Fruit fly (Drosophila melanogaster) whole organism, prepupa: ENCODE results near the gene CG14971.

ENCODE experiments used
- Blimp-1 ChIP-seq: fragments of 200-800 bp; sonication (Bioruptor generic); optimal IDR thresholded peaks from 3 replicates; lab custom pipeline; 2017; ENCODE audit warnings: missing biosample characterization, missing genetic modification characterization, mild to moderate bottlenecking, moderate library complexity, missing genetic modification reagents
- CG10631 ChIP-seq: fragments of 200-800 bp; sonication (Bioruptor generic); optimal IDR thresholded peaks from 2 replicates; lab custom pipeline; 2016; ENCODE audit warnings: missing biosample characterization, missing genetic modification characterization
- CG10669 ChIP-seq: fragments of 200-800 bp; sonication (Bioruptor generic); optimal IDR thresholded peaks from 3 replicates; lab custom pipeline; 2018; ENCODE audit warnings: missing biosample characterization, mild to moderate bottlenecking, missing genetic modification characterization, moderate library complexity
- CG11294 ChIP-seq: fragments of 200-800 bp; sonication (Bioruptor generic); IDR thresholded peaks from 2 replicates; pipeline ENCODE4 v1.3.6; 2022; ENCODE audit warnings: missing biosample characterization, missing genetic modification characterization
- CG11902 ChIP-seq: fragments of 200-800 bp; sonication (Bioruptor generic); optimal IDR thresholded peaks from 3 replicates; lab custom pipeline; 2016; ENCODE audit warnings: missing biosample characterization, missing genetic modification characterization
- CG15336 ChIP-seq: fragments of 200-800 bp; sonication (Bioruptor generic); IDR thresholded peaks from 2 replicates; pipeline ENCODE4 v1.3.6; 2022; ENCODE audit warnings: missing biosample characterization, missing genetic modification characterization
- CG1621 ChIP-seq: fragments of 200-800 bp; sonication (Bioruptor generic); optimal IDR thresholded peaks from 3 replicates; lab custom pipeline; 2018; ENCODE audit warnings: missing biosample characterization, mild to moderate bottlenecking, missing genetic modification characterization
- CG3032 ChIP-seq: fragments of 200-800 bp; optimal IDR thresholded peaks from 2 replicates; lab custom pipeline; 2019; ENCODE audit warnings: missing biosample characterization, mild to moderate bottlenecking, missing genetic modification characterization, moderate library complexity
- CG31627 ChIP-seq: fragments of 200-800 bp; sonication (Bioruptor generic); optimal IDR thresholded peaks from 3 replicates; lab custom pipeline; 2016; ENCODE audit warnings: missing biosample characterization, missing genetic modification characterization
- CG3919 ChIP-seq: fragments of 200-800 bp; sonication (Bioruptor generic); optimal IDR thresholded peaks from 3 replicates; lab custom pipeline; 2016; ENCODE audit warnings: missing biosample characterization, missing genetic modification characterization
- CG4318 ChIP-seq: fragments of 200-800 bp; sonication (Bioruptor generic); optimal IDR thresholded peaks from 3 replicates; lab custom pipeline; 2017; ENCODE audit warnings: missing biosample characterization, mild to moderate bottlenecking, missing genetic modification characterization
- CG6163 ChIP-seq: fragments of 200-800 bp; sonication (Bioruptor generic); IDR thresholded peaks from 3 replicates; pipeline ENCODE4 v1.3.6; 2022; ENCODE audit warnings: missing biosample characterization, missing genetic modification characterization
- CG6276 ChIP-seq: fragments of 200-800 bp; sonication (Bioruptor generic); optimal IDR thresholded peaks from 2 replicates; lab custom pipeline; 2017; ENCODE audit warnings: missing biosample characterization, mild to moderate bottlenecking, missing genetic modification characterization
- CG6792 ChIP-seq: fragments of 200-800 bp; sonication (Bioruptor generic); optimal IDR thresholded peaks from 3 replicates; lab custom pipeline; 2016; ENCODE audit warnings: missing biosample characterization, missing genetic modification characterization
- CG6808 ChIP-seq: fragments of 200-800 bp; sonication (Bioruptor generic); optimal IDR thresholded peaks from 3 replicates; lab custom pipeline; 2017; ENCODE audit warnings: missing biosample characterization, missing genetic modification characterization, mild to moderate bottlenecking, moderate library complexity, missing genetic modification reagents
- CG6854 ChIP-seq: fragments of 200-800 bp; sonication (Bioruptor generic); optimal IDR thresholded peaks from 2 replicates; lab custom pipeline; 2017; ENCODE audit warnings: missing biosample characterization, mild to moderate bottlenecking, missing genetic modification characterization
- CG7368 ChIP-seq: fragments of 200-800 bp; sonication (Bioruptor generic); optimal IDR thresholded peaks from 3 replicates; lab custom pipeline; 2016; ENCODE audit warnings: missing biosample characterization, missing genetic modification characterization
- CG8319 ChIP-seq: fragments of 200-800 bp; sonication (Bioruptor generic); optimal IDR thresholded peaks from 3 replicates; lab custom pipeline; 2016; ENCODE audit warnings: missing biosample characterization, missing genetic modification characterization
- CG8632 ChIP-seq: fragments of 200-800 bp; sonication (Bioruptor generic); optimal IDR thresholded peaks from 3 replicates; lab custom pipeline; 2016; ENCODE audit warnings: missing biosample characterization, missing genetic modification characterization
- CG9139 ChIP-seq: fragments of 200-800 bp; sonication (Bioruptor generic); optimal IDR thresholded peaks from 3 replicates; lab custom pipeline; 2017; ENCODE audit warnings: missing biosample characterization, mild to moderate bottlenecking, missing genetic modification characterization
- Eip75B ChIP-seq: fragments of 200-800 bp; sonication (Bioruptor generic); optimal IDR thresholded peaks from 3 replicates; lab custom pipeline; 2016; ENCODE audit warnings: missing biosample characterization, missing genetic modification characterization
- Ets21C ChIP-seq: fragments of 200-800 bp; sonication (Bioruptor generic); optimal IDR thresholded peaks from 3 replicates; lab custom pipeline; 2016; ENCODE audit warnings: missing biosample characterization, missing genetic modification characterization
- Ets96B ChIP-seq: fragments of 200-800 bp; optimal IDR thresholded peaks from 2 replicates; lab custom pipeline; 2019; ENCODE audit warnings: missing biosample characterization, mild to moderate bottlenecking, missing genetic modification characterization, moderate library complexity
- Gug ChIP-seq: fragments of 200-800 bp; sonication (Bioruptor generic); IDR thresholded peaks from 2 replicates; pipeline ENCODE4 v1.3.6; 2022; ENCODE audit warnings: missing biosample characterization, missing genetic modification characterization
- Hr38 ChIP-seq: sonication (Bioruptor generic); optimal IDR thresholded peaks from 2 replicates; lab custom pipeline; 2016; ENCODE audit warnings: missing biosample characterization, missing genetic modification characterization
- Lpt ChIP-seq: fragments of 200-800 bp; sonication (Bioruptor generic); optimal IDR thresholded peaks from 3 replicates; lab custom pipeline; 2016; ENCODE audit warnings: missing biosample characterization, missing genetic modification characterization
- Met ChIP-seq: fragments of 200-800 bp; sonication (Bioruptor generic); optimal IDR thresholded peaks from 3 replicates; lab custom pipeline; 2016; ENCODE audit warnings: missing biosample characterization, missing genetic modification characterization
- OdsH ChIP-seq: fragments of 200-800 bp; sonication (Bioruptor generic); optimal IDR thresholded peaks from 3 replicates; lab custom pipeline; 2016; ENCODE audit warnings: missing biosample characterization, missing genetic modification characterization
- Smox ChIP-seq: fragments of 200-800 bp; sonication (Bioruptor generic); optimal IDR thresholded peaks from 3 replicates; lab custom pipeline; 2016; ENCODE audit warnings: missing biosample characterization, missing genetic modification characterization
- Sox102F ChIP-seq: fragments of 200-800 bp; sonication (Bioruptor generic); optimal IDR thresholded peaks from 2 replicates; lab custom pipeline; 2016; ENCODE audit warnings: missing biosample characterization, mild to moderate bottlenecking, missing genetic modification characterization
- achi ChIP-seq: fragments of 200-800 bp; sonication (Bioruptor generic); optimal IDR thresholded peaks from 3 replicates; lab custom pipeline; 2016; ENCODE audit warnings: missing biosample characterization, missing genetic modification characterization
- acj6 ChIP-seq: fragments of 200-800 bp; sonication (Bioruptor generic); optimal IDR thresholded peaks from 3 replicates; lab custom pipeline; 2016; ENCODE audit warnings: missing biosample characterization, missing genetic modification characterization
- cyc ChIP-seq: fragments of 200-800 bp; sonication (Bioruptor generic); optimal IDR thresholded peaks from 3 replicates; lab custom pipeline; 2016; ENCODE audit warnings: missing biosample characterization, missing genetic modification characterization
- dac ChIP-seq: fragments of 200-800 bp; sonication (Bioruptor generic); optimal IDR thresholded peaks from 2 replicates; lab custom pipeline; 2017; ENCODE audit warnings: missing biosample characterization, mild to moderate bottlenecking, missing genetic modification characterization
- dsx ChIP-seq: fragments of 200-800 bp; optimal IDR thresholded peaks from 3 replicates; lab custom pipeline; 2019; ENCODE audit warnings: missing biosample characterization, mild to moderate bottlenecking, missing genetic modification characterization, moderate library complexity; ENCODE audit not compliant: poor library complexity, severe bottlenecking
- eg ChIP-seq: fragments of 200-800 bp; sonication (Bioruptor generic); IDR thresholded peaks from 3 replicates; pipeline ENCODE4 v1.3.6; 2022; ENCODE audit warnings: missing biosample characterization, missing genetic modification characterization
- esn ChIP-seq: fragments of 200-800 bp; sonication (Bioruptor generic); optimal IDR thresholded peaks from 2 replicates; lab custom pipeline; 2016; ENCODE audit warnings: missing biosample characterization, mild to moderate bottlenecking, missing genetic modification characterization, moderate library complexity
- fd85E ChIP-seq: fragments of 200-800 bp; sonication (Bioruptor generic); optimal IDR thresholded peaks from 3 replicates; lab custom pipeline; 2016; ENCODE audit warnings: missing biosample characterization, missing genetic modification characterization
- fkh ChIP-seq: fragments of 200-800 bp; sonication (Bioruptor generic); optimal IDR thresholded peaks from 3 replicates; lab custom pipeline; 2017; ENCODE audit warnings: missing biosample characterization, mild to moderate bottlenecking, missing genetic modification characterization, moderate library complexity
- lz ChIP-seq: fragments of 200-800 bp; sonication (Bioruptor generic); optimal IDR thresholded peaks from 3 replicates; lab custom pipeline; 2016; ENCODE audit warnings: missing biosample characterization, missing genetic modification characterization
- net ChIP-seq: fragments of 200-800 bp; sonication (Bioruptor generic); optimal IDR thresholded peaks from 3 replicates; lab custom pipeline; 2016; ENCODE audit warnings: missing biosample characterization, missing genetic modification characterization
- pdm3 ChIP-seq: fragments of 200-800 bp; sonication (Bioruptor generic); optimal IDR thresholded peaks from 3 replicates; lab custom pipeline; 2016; ENCODE audit warnings: missing biosample characterization, missing genetic modification characterization
- spab ChIP-seq: fragments of 200-800 bp; sonication (Bioruptor generic); optimal IDR thresholded peaks from 2 replicates; lab custom pipeline; 2017; ENCODE audit warnings: missing biosample characterization, mild to moderate bottlenecking, missing genetic modification characterization, missing genetic modification reagents
- ss ChIP-seq, 2 experiments: fragments of 200-800 bp; sonication (Bioruptor generic); optimal IDR thresholded peaks; 2 replicates in 1 of 2; 3 replicates in 1 of 2; lab custom pipeline; 2017 to 2018; ENCODE audit warnings: mild to moderate bottlenecking in 2 of 2, missing biosample characterization in 2 of 2, missing genetic modification characterization in 2 of 2, moderate library complexity in 1 of 2
- svp ChIP-seq: fragments of 200-800 bp; sonication (Bioruptor generic); peaks from one replicate; lab custom pipeline; 2016; ENCODE audit warnings: missing biosample characterization, missing genetic modification characterization
- topi ChIP-seq: fragments of 200-800 bp; sonication (Bioruptor generic); optimal IDR thresholded peaks from 3 replicates; lab custom pipeline; 2016; ENCODE audit warnings: missing biosample characterization, missing genetic modification characterization
- vri ChIP-seq: fragments of 200-800 bp; sonication (Bioruptor generic); optimal IDR thresholded peaks from 3 replicates; lab custom pipeline; 2016; ENCODE audit warnings: missing biosample characterization, mild to moderate bottlenecking, missing genetic modification characterization

The CG14971 gene

DNA sequence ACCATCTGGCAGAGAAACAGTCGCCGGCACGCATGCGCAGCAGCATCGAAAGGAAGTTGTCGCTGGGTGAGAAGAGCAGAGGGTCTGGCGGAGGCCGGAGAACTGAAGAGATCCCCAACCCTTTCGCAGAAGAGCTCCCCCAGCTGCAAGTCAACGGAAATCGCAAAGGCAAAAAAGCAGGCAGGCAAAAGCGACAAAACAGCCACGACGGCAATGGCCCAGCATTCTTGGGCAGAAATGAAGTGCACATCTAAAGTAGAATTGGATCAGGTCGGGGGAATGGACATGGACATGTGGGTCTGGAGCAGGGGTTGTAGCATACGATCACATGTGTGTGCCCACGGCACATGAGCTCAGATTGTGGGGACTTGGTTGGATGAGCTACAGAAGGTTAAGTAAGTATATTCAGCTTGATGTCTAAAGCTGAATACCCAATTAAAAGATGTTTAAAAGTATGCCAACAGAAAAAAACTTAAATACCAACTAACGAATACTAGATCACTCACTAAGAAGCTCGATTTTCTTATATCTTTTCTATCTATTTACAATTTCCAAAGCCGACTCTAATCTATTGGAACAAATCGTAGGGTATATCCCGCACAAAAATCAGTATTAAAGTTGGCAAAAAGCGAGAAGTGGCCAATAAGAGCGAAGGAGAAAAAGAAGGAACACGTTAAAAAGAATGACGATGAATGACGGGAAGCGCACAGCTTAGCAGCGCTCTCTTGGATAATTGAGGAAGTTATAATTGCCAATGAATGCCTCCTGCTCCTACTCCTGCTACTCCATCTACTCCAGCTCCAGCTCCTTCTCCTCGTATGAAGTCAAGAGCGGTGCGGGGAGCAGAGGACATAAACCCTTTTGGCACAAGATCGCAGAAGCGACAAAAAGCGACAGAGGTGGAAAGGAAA, 29.1 kb downstream of the CG14971 start (continued):
- TF ChIP-seq CG9139: peak; percentile 26
- TF ChIP-seq dsx (GFP tag; lab: Kevin White, UChicago): peak; percentile 71
- peak; percentile 42; the same call in 2 of the 3 replicates for TF ChIP-seq CG6163 (GFP tag; lab: Robert Waterston, UW)
- TF ChIP-seq CG31627: peak; percentile 12
- TF ChIP-seq CG1621 (tag; lab: Kevin White, UChicago): peak; percentile 36
- TF ChIP-seq pdm3 (GFP tag; lab: Kevin White, UChicago): peak; percentile 35
- peak; percentile 53 for TF ChIP-seq svp (GFP tag; lab: Kevin White, UChicago)
- peak; percentile 4 for TF ChIP-seq vri
- TF ChIP-seq CG4318: no peak
- peak; percentile 58 for TF ChIP-seq CG10631 (GFP tag; lab: Kevin White, UChicago)
- peak; percentile 24 for TF ChIP-seq net (GFP tag; lab: Kevin White, UChicago)
- no peak for TF ChIP-seq CG11294 (GFP tag; lab: Robert Waterston, UW)
- peak; percentile 61 for TF ChIP-seq CG3919 (GFP tag; lab: Kevin White, UChicago)
- TF ChIP-seq CG3032 (tag; lab: Kevin White, UChicago): peak; percentile 78
- peak; percentile 18 for TF ChIP-seq CG7368 (GFP tag; lab: Kevin White, UChicago)

DNA sequence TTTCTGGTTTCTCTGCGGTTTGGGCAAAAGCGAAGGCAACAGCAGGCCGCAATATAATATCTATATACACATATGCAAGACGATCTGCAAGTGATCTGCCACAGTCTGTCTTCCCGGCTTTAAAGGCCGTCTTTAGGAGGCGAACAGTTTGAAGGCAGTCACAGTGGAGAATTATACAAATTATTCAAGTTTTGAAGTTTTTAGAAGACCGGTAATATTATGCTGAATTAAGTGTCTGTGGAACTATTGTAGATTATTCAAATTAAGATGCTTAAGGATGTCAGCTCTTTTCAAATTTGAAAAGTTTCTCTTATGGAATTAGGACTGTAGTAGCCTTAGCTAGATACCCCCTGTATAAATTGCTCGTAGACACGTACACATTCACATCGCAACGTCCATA, 31.0 kb downstream of the CG14971 start:
- no peak for TF ChIP-seq esn
- no peak for TF ChIP-seq spab
- no peak for TF ChIP-seq fd85E (GFP tag; lab: Kevin White, UChicago)
- TF ChIP-seq dac: peak; percentile 14
- peak; percentile 2 for TF ChIP-seq pdm3 (GFP tag; lab: Kevin White, UChicago)
- TF ChIP-seq net (GFP tag; lab: Kevin White, UChicago): no peak
- no peak for TF ChIP-seq CG9139
- no peak for TF ChIP-seq Eip75B
- TF ChIP-seq fkh (GFP tag; lab: Kevin White, UChicago): no peak
- TF ChIP-seq CG1621 (tag; lab: Kevin White, UChicago): no peak
- TF ChIP-seq lz: no peak
- peak; percentile 28 for TF ChIP-seq CG15336 (GFP tag; lab: Robert Waterston, UW)
- no peak for TF ChIP-seq Hr38
- TF ChIP-seq CG6276 (GFP tag; lab: Kevin White, UChicago): peak; percentile 20
- no peak for TF ChIP-seq Lpt (GFP tag; lab: Kevin White, UChicago)
- no peak for TF ChIP-seq CG4318
- no peak for TF ChIP-seq Blimp-1 (GFP tag; lab: Kevin White, UChicago)
- TF ChIP-seq achi: no peak
- TF ChIP-seq dsx (GFP tag; lab: Kevin White, UChicago): no peak
- no peak for TF ChIP-seq Smox (GFP tag; lab: Kevin White, UChicago)
- TF ChIP-seq CG11902 (GFP tag; lab: Kevin White, UChicago): no peak
- peak; percentile 10 for TF ChIP-seq CG6792 (GFP tag; lab: Kevin White, UChicago)
- no peak for TF ChIP-seq CG11294 (GFP tag; lab: Robert Waterston, UW)
- TF ChIP-seq cyc (GFP tag; lab: Kevin White, UChicago): no peak
- no peak for TF ChIP-seq ss (GFP tag; optimal IDR thresholded peaks at IDR 0.05; lab: Kevin White, UChicago)
- TF ChIP-seq CG6808 (GFP tag; lab: Kevin White, UChicago): no peak
- no peak for TF ChIP-seq CG6163 (GFP tag; lab: Robert Waterston, UW)
- no peak for TF ChIP-seq topi (GFP tag; lab: Kevin White, UChicago)
- TF ChIP-seq CG8632 (GFP tag; lab: Kevin White, UChicago): no peak
- TF ChIP-seq Sox102F (GFP tag; lab: Kevin White, UChicago): no peak
- TF ChIP-seq CG10669 (GFP tag; lab: Kevin White, UChicago): no peak
- no peak for TF ChIP-seq CG8319 (GFP tag; lab: Kevin White, UChicago)
- TF ChIP-seq Met (GFP tag; lab: Kevin White, UChicago): peak; percentile 8
- TF ChIP-seq CG10631 (GFP tag; lab: Kevin White, UChicago): peak; percentile 20
- TF ChIP-seq OdsH (GFP tag; lab: Kevin White, UChicago): peak; percentile 17
- no peak for TF ChIP-seq Ets96B (tag; lab: Kevin White, UChicago)
- no peak for TF ChIP-seq CG31627
- no peak for TF ChIP-seq CG6854
- TF ChIP-seq svp (GFP tag; lab: Kevin White, UChicago): no peak
- no peak for TF ChIP-seq acj6
- no peak for TF ChIP-seq Ets21C (GFP tag; lab: Kevin White, UChicago)
- no peak for TF ChIP-seq Gug (GFP tag; lab: Robert Waterston, UW)
- TF ChIP-seq eg (GFP tag; lab: Robert Waterston, UW): peak; percentile 65
